Worm (Caenorhabditis elegans) whole organism, mixed stage, embryonic: Measurements from ENCODE around the gene zgpa-1.

Experiments used
- ces-1 ChIP-seq: fragments of 150-350 bp; optimal IDR thresholded peaks from 2 replicates; lab custom pipeline; 2014; ENCODE audit warnings: missing biosample characterization, missing genetic modification reagents, missing genetic modification characterization
- elt-3 ChIP-seq: fragments of 150-350 bp; optimal IDR thresholded peaks from 2 replicates; lab custom pipeline; 2014; ENCODE audit warnings: missing biosample characterization, missing genetic modification characterization
- lsy-2 ChIP-seq: fragments of 150-350 bp; optimal IDR thresholded peaks from 2 replicates; lab custom pipeline; 2014; ENCODE audit warnings: missing biosample characterization, missing genetic modification characterization
- mab-5 ChIP-seq: fragments of 150-350 bp; optimal IDR thresholded peaks from 2 replicates; lab custom pipeline; 2014; ENCODE audit warnings: missing biosample characterization, missing genetic modification characterization
- nhr-28 ChIP-seq: fragments of 150-350 bp; optimal IDR thresholded peaks from 2 replicates; lab custom pipeline; 2014; ENCODE audit warnings: missing biosample characterization, missing genetic modification characterization

- TF ChIP-seq ces-1 (GFP tag; lab: Kevin White, UChicago) (no peak), nhr-28 (no peak), mab-5 (tag; lab: Kevin White, UChicago) (no peak), elt-3 (tag; lab: Kevin White, UChicago) (no peak), lsy-2 (no peak)
These were observed 27.3 kb upstream of the zgpa-1 start for ce11 chrIV:7839923-7840322.
